Worm (Caenorhabditis elegans): ENCODE data around the gene argk-1.

ce11 chrV:16071167-16071566, 32.5 kb upstream of the argk-1 start, which contains the start of gene nhr-176:
- TF ChIP-seq rnt-1 (tag; optimal IDR thresholded peaks at IDR 0.05) (no peak), nhr-77 (tag; optimal IDR thresholded peaks at IDR 0.05) (no peak)

Measured in whole organism, L1 larva.